Worm (Caenorhabditis elegans): ENCODE data around the gene hosl-1.

DNA sequence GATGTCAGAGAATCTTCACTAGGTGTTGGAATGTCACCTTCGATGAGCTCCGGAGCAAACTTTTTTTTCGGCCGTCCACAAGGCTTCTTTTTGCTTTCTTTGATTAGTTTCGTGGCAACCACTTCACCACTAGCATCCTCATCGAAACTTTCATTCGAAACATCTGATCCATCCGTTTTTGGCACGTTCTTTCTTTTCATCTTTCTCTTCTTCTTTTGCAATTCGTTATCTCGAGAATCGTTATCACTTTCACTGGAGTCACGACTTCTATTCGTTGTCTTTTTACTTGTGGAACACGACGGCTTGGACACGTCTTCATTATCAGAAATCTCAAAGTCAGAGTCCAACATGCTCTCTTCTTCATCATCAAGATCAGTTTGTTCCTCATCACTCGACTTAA, 32.7 kb upstream of the hosl-1 start:
- TF ChIP-seq pbrm-1 (GFP tag; IDR thresholded peaks at IDR 0.05) (no peak), snpc-4 (GFP tag; optimal IDR thresholded peaks at IDR 0.05) (no peak), snpc-4 (tag; optimal IDR thresholded peaks at IDR 0.05) (no peak), snpc-3.4 (tag; optimal IDR thresholded peaks at IDR 0.05) (no peak), B0019.2 (GFP tag; conservative IDR thresholded peaks at IDR 0.05) (no peak), ets-4 (GFP tag; optimal IDR thresholded peaks at IDR 0.05) (no peak), hlh-26 (GFP tag; conservative IDR thresholded peaks at IDR 0.05) (no peak)

Data from whole organism, young adult.